Worm (Caenorhabditis elegans) whole organism, late embryonic: ENCODE results near the gene F48D6.4.

Source experiments
- T23F11.4 ChIP-seq: fragments of 200-800 bp; sonication (Bioruptor generic); optimal IDR thresholded peaks from 2 replicates; lab custom pipeline; 2018; ENCODE audit warnings: mild to moderate bottlenecking, missing genetic modification characterization, missing compliant biosample characterization
- Y22D7AL.16 ChIP-seq: sonication (generic microtip); optimal IDR thresholded peaks from 2 replicates; lab custom pipeline; 2016; ENCODE audit warnings: missing genetic modification characterization, missing compliant biosample characterization
- ahr-1 ChIP-seq: sonication (generic microtip); optimal IDR thresholded peaks from 2 replicates; lab custom pipeline; 2016; ENCODE audit warnings: missing genetic modification characterization, missing compliant biosample characterization
- ama-1 ChIP-seq: fragments of 150-350 bp; optimal IDR thresholded peaks from 2 replicates; lab custom pipeline; 2014
- ceh-18 ChIP-seq: sonication (generic microtip); optimal IDR thresholded peaks from 2 replicates; lab custom pipeline; 2016; ENCODE audit warnings: missing genetic modification characterization, missing compliant biosample characterization
- ceh-19 ChIP-seq: fragments of 200-800 bp; sonication (Bioruptor generic); optimal IDR thresholded peaks from 2 replicates; lab custom pipeline; 2018; ENCODE audit warnings: mild to moderate bottlenecking, missing genetic modification characterization, missing compliant biosample characterization
- ceh-2 ChIP-seq: sonication (generic microtip); optimal IDR thresholded peaks from 2 replicates; lab custom pipeline; 2016; ENCODE audit warnings: missing genotype, missing genetic modification characterization, missing compliant biosample characterization
- ceh-22 ChIP-seq: sonication (generic microtip); optimal IDR thresholded peaks from 2 replicates; lab custom pipeline; 2017; ENCODE audit warnings: missing biosample characterization, missing genetic modification characterization
- ceh-24 ChIP-seq: sonication (generic microtip); optimal IDR thresholded peaks from 2 replicates; lab custom pipeline; 2016; ENCODE audit warnings: mild to moderate bottlenecking, missing genetic modification characterization, missing compliant biosample characterization
- ceh-30 ChIP-seq: fragments of 150-350 bp; optimal IDR thresholded peaks from 2 replicates; lab custom pipeline; 2014; ENCODE audit warnings: missing biosample characterization, missing genetic modification characterization
- ceh-31 ChIP-seq: sonication (generic microtip); optimal IDR thresholded peaks from 2 replicates; lab custom pipeline; 2016; ENCODE audit warnings: missing genetic modification characterization, missing compliant biosample characterization
- ceh-34 ChIP-seq: sonication (generic microtip); optimal IDR thresholded peaks from 2 replicates; lab custom pipeline; 2016; ENCODE audit warnings: mild to moderate bottlenecking, missing genetic modification characterization, missing compliant biosample characterization
- ceh-48 ChIP-seq: sonication (generic microtip); optimal IDR thresholded peaks from 2 replicates; lab custom pipeline; 2016; ENCODE audit warnings: missing genetic modification characterization, inconsistent platforms, missing compliant biosample characterization
- ceh-6 ChIP-seq: fragments of 200-800 bp; sonication (Bioruptor generic); optimal IDR thresholded peaks from 2 replicates; lab custom pipeline; 2018; ENCODE audit warnings: mild to moderate bottlenecking, missing genetic modification characterization, missing compliant biosample characterization
- dve-1 ChIP-seq: sonication (generic microtip); optimal IDR thresholded peaks from 2 replicates; lab custom pipeline; 2017; ENCODE audit warnings: antibody characterized with exemption, mild to moderate bottlenecking, missing genetic modification characterization, missing compliant biosample characterization
- fax-1 ChIP-seq: sonication (generic microtip); optimal IDR thresholded peaks from 2 replicates; lab custom pipeline; 2016; ENCODE audit warnings: missing genotype, missing genetic modification characterization, missing compliant biosample characterization
- fkh-6 ChIP-seq: sonication (generic microtip); optimal IDR thresholded peaks from 2 replicates; lab custom pipeline; 2016; ENCODE audit warnings: missing genetic modification characterization, missing compliant biosample characterization
- gmeb-2 ChIP-seq: sonication (generic microtip); optimal IDR thresholded peaks from 2 replicates; lab custom pipeline; 2016; ENCODE audit warnings: missing genetic modification characterization, inconsistent platforms, missing compliant biosample characterization
- hlh-30 ChIP-seq: sonication (generic microtip); optimal IDR thresholded peaks from 2 replicates; lab custom pipeline; 2017; ENCODE audit warnings: antibody characterized with exemption, missing genetic modification characterization, missing compliant biosample characterization; ENCODE audit not compliant: insufficient read depth
- hlh-6 ChIP-seq: sonication (generic microtip); optimal IDR thresholded peaks from 2 replicates; lab custom pipeline; 2016; ENCODE audit warnings: missing genotype, missing genetic modification characterization, missing compliant biosample characterization
- hlh-8 ChIP-seq: sonication (generic microtip); optimal IDR thresholded peaks from 2 replicates; lab custom pipeline; 2016; ENCODE audit warnings: missing genotype, missing genetic modification characterization, missing compliant biosample characterization
- madf-2 ChIP-seq: sonication (generic microtip); optimal IDR thresholded peaks from 2 replicates; lab custom pipeline; 2017; ENCODE audit warnings: missing genetic modification characterization, missing compliant biosample characterization
- mec-3 ChIP-seq: sonication (generic microtip); optimal IDR thresholded peaks from 2 replicates; lab custom pipeline; 2016; ENCODE audit warnings: borderline replicate concordance, missing genetic modification characterization, missing compliant biosample characterization
- npax-4 ChIP-seq: sonication (generic microtip); optimal IDR thresholded peaks from 2 replicates; lab custom pipeline; 2016; ENCODE audit warnings: missing genetic modification characterization, missing compliant biosample characterization
- pag-3 ChIP-seq: sonication (generic microtip); optimal IDR thresholded peaks from 2 replicates; lab custom pipeline; 2016; ENCODE audit warnings: missing compliant biosample characterization, missing genetic modification characterization, borderline replicate concordance
- pat-9 ChIP-seq: fragments of 200-800 bp; sonication (Bioruptor generic); optimal IDR thresholded peaks from 2 replicates; lab custom pipeline; 2018; ENCODE audit warnings: mild to moderate bottlenecking, missing genetic modification characterization, moderate library complexity, missing compliant biosample characterization
- pha-4 ChIP-seq: fragments of 150-350 bp; optimal IDR thresholded peaks from 2 replicates; lab custom pipeline; 2018; ENCODE audit warnings: missing biosample characterization, missing genetic modification reagents, missing genetic modification characterization
- ref-2 ChIP-seq: sonication (generic microtip); optimal IDR thresholded peaks from 2 replicates; lab custom pipeline; 2016; ENCODE audit warnings: missing genetic modification characterization, missing compliant biosample characterization
- rnt-1 ChIP-seq: sonication (generic microtip); optimal IDR thresholded peaks from 2 replicates; lab custom pipeline; 2016; ENCODE audit warnings: missing genetic modification characterization, missing compliant biosample characterization
- sdc-2 ChIP-seq: sonication (generic microtip); optimal IDR thresholded peaks from 2 replicates; lab custom pipeline; 2016; ENCODE audit warnings: missing genotype, missing genetic modification characterization, missing compliant biosample characterization
- sox-2 ChIP-seq: fragments of 200-800 bp; sonication (Bioruptor generic); IDR thresholded peaks from 2 replicates; pipeline ENCODE4 v1.3.6; 2022; ENCODE audit warnings: missing genetic modification reagents, missing genetic modification characterization, missing compliant biosample characterization
- tbx-2 ChIP-seq: sonication (generic microtip); optimal IDR thresholded peaks from 2 replicates; lab custom pipeline; 2016; ENCODE audit warnings: missing genetic modification characterization, missing compliant biosample characterization
- tbx-7 ChIP-seq: sonication (generic microtip); optimal IDR thresholded peaks from 2 replicates; lab custom pipeline; 2016; ENCODE audit warnings: missing genotype, missing genetic modification characterization, missing compliant biosample characterization
- unc-3 ChIP-seq, 2 experiments: fragments of 200-800 bp in 1 of 2; sonication (Bioruptor generic) in 1 of 2; sonication (generic microtip) in 1 of 2; conservative IDR thresholded peaks in 1 of 2; optimal IDR thresholded peaks in 1 of 2; 2 replicates each; pipeline versions ENCODE4 v1.3.6 to Lab custom; 2016 to 2022; ENCODE audit warnings: missing compliant biosample characterization in 2 of 2, missing genetic modification characterization in 2 of 2, missing genetic modification reagents in 1 of 2
- unc-42 ChIP-seq: sonication (generic microtip); optimal IDR thresholded peaks from 2 replicates; lab custom pipeline; 2016; ENCODE audit warnings: missing genotype, missing genetic modification characterization, missing compliant biosample characterization
- unc-55 ChIP-seq: sonication (generic microtip); optimal IDR thresholded peaks from 2 replicates; lab custom pipeline; 2017; ENCODE audit warnings: missing biosample characterization, missing genetic modification reagents, missing genetic modification characterization
- ztf-16 ChIP-seq: sonication (generic microtip); optimal IDR thresholded peaks from 2 replicates; lab custom pipeline; 2017; ENCODE audit warnings: missing genetic modification characterization, missing compliant biosample characterization

Gene F48D6.4

DNA sequence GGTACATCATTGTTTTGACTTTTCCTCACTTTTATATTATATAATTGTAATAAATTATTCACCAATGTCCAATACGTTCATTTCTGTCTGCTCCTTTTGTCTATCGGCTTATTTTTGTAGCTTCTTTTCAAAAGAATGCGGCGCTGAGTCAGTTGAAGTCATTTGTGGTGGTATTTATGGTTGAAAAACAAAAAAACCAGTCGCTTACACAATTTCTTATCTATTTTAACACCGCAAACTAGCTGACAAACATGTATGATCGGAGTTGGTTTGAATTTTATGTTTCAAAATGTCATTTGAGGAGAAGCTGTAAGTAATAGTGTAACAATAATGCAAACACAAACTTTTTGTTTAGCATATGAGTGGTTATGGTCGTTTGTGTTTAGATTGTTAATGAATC lies 37.0 kb upstream of the F48D6.4 start, which contains the start of gene ets-10:
Gene ets-10, plus strand, starts transcription at position 201 of the 400 bp plus-strand sequence.
- TF ChIP-seq ceh-30 (tag; lab: Kevin White, UChicago) (no peak), ceh-48 (tag; lab: Kevin White, UChicago) (no peak), rnt-1 (no peak), pag-3 (tag; lab: Kevin White, UChicago) (no peak), ztf-16 (tag; lab: Kevin White, UChicago) (no peak), madf-2 (tag; lab: Kevin White, UChicago) (no peak), sox-2 (GFP tag; lab: Robert Waterston, UW) (no peak), dve-1 (no peak), mec-3 (no peak), fax-1 (tag; lab: Kevin White, UChicago) (no peak), hlh-30 (tag; lab: Kevin White, UChicago) (no peak)

ce11 chrX:4282380-4282779 lies 35.4 kb upstream of the F48D6.4 start, which contains the start of gene C52B9.19:
Gene C52B9.19 (plus strand): TSS chrX:4282555.
- TF ChIP-seq npax-4 (tag; lab: Kevin White, UChicago), result no peak
- TF ChIP-seq unc-55 (GFP tag; lab: Kevin White, UChicago), result no peak
- TF ChIP-seq hlh-6, result no peak
- no peak for TF ChIP-seq ceh-19 (GFP tag; lab: Kevin White, UChicago)
- no peak for TF ChIP-seq pag-3 (tag; lab: Kevin White, UChicago)
- TF ChIP-seq fax-1 (tag; lab: Kevin White, UChicago), result no peak
- TF ChIP-seq fkh-6 (tag; lab: Kevin White, UChicago), result no peak
- no peak for TF ChIP-seq ceh-2 (tag; lab: Kevin White, UChicago)
- no peak for TF ChIP-seq ref-2 (tag; lab: Kevin White, UChicago)
- no peak for TF ChIP-seq T23F11.4
- no peak for TF ChIP-seq ceh-24 (tag; lab: Kevin White, UChicago)
- no peak for TF ChIP-seq unc-3 (GFP tag; conservative IDR thresholded peaks at IDR 0.05; lab: Robert Waterston, UW)
- no peak for TF ChIP-seq unc-3 (tag; optimal IDR thresholded peaks at IDR 0.05; lab: Kevin White, UChicago)
- no peak for TF ChIP-seq ama-1
- TF ChIP-seq tbx-2 (tag; lab: Kevin White, UChicago), result no peak
- no peak for TF ChIP-seq hlh-30 (tag; lab: Kevin White, UChicago)
- TF ChIP-seq unc-42 (tag; lab: Kevin White, UChicago), result no peak
- no peak for TF ChIP-seq tbx-7 (tag; lab: Kevin White, UChicago)
- TF ChIP-seq rnt-1, result no peak
- no peak for TF ChIP-seq ceh-31 (tag; lab: Kevin White, UChicago)
- TF ChIP-seq pat-9 (tag; lab: Kevin White, UChicago), result no peak
- TF ChIP-seq, all 69 proteins: peak for 0

DNA sequence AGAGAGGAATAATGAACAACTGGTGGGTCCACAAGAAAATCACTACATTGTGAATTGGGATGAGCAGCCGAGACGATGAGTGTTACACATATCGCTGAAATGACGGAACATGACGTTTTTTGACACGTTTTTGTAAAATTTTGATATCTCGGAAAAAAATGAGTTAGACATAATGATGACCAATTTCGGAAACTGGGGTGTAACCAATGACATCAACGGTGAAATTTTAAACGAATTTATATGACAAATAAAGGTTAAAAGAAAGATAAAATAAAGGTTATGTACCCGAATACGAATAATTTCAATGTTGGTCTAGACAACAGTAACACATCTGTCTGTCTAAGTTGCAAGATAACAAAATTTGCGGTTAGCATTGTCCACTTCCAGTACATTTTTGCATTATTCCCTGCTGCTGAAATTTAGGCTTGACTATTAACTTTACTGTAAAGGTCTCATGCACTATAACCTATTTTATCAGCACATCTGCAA lies 32.3 kb upstream of the F48D6.4 start, which contains the start of the genes twk-28 and ets-9:
Gene twk-28, minus strand, starts transcription at position 51 of the 489 bp plus-strand sequence.
Gene ets-9, plus strand, starts transcription at position 410 of the 489 bp plus-strand sequence.
- TF ChIP-seq ztf-16 (tag; lab: Kevin White, UChicago), result no peak
- no peak for TF ChIP-seq ceh-22 (tag; lab: Kevin White, UChicago)
- no peak for TF ChIP-seq ceh-18 (tag; lab: Kevin White, UChicago)
- no peak for TF ChIP-seq hlh-30 (tag; lab: Kevin White, UChicago)
- TF ChIP-seq pag-3 (tag; lab: Kevin White, UChicago), result no peak
- no peak for TF ChIP-seq tbx-2 (tag; lab: Kevin White, UChicago)
- no peak for TF ChIP-seq Y22D7AL.16 (tag; lab: Kevin White, UChicago)
- no peak for TF ChIP-seq hlh-8

DNA sequence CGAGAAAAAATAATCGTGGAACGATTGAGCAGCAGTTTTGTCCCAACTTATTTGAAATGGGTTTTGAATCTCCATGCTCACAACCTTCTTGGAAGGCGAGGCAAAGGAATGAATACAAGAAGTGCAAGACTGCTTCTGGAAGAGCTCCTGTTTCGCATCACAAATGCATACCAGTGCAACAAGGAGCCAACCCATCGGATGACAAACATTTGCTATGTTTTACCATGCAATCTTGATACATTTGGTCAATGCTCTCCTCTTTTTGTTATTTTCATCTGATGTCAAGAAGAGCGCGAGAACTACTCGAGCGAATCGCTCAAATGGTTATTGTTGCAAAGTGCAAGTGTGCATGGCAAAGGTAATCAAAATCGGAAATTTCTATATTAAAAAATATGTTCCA lies 27.1 kb upstream of the F48D6.4 start, which contains the start of gene mec-18:
Gene mec-18, minus strand, starts transcription at position 101 of the 400 bp plus-strand sequence.
- no peak for TF ChIP-seq ceh-6 (GFP tag; lab: Kevin White, UChicago)
- no peak for TF ChIP-seq ceh-34 (tag; lab: Kevin White, UChicago)
- no peak for TF ChIP-seq ahr-1 (tag; lab: Kevin White, UChicago)
- no peak for TF ChIP-seq gmeb-2 (tag; lab: Kevin White, UChicago)
- TF ChIP-seq sox-2 (GFP tag; lab: Robert Waterston, UW), result no peak
- TF ChIP-seq unc-55 (GFP tag; lab: Kevin White, UChicago), result no peak
- TF ChIP-seq pat-9 (tag; lab: Kevin White, UChicago), result no peak
- no peak for TF ChIP-seq ceh-24 (tag; lab: Kevin White, UChicago)
- no peak for TF ChIP-seq pag-3 (tag; lab: Kevin White, UChicago)
- no peak for TF ChIP-seq fax-1 (tag; lab: Kevin White, UChicago)
- no peak for TF ChIP-seq ceh-30 (tag; lab: Kevin White, UChicago)
- TF ChIP-seq pha-4 (tag; lab: Kevin White, UChicago), result no peak
- TF ChIP-seq sdc-2 (tag; lab: Kevin White, UChicago), result no peak
- TF ChIP-seq ref-2 (tag; lab: Kevin White, UChicago), result no peak
